Fruit fly (Drosophila melanogaster) whole organism, embryonic: ENCODE measurements around the gene CG7227.

Experiments used
- ATbp ChIP-seq: fragments of 200-800 bp; sonication (Bioruptor generic); optimal IDR thresholded peaks from 2 replicates; lab custom pipeline; 2017; ENCODE audit warnings: missing biosample characterization, mild to moderate bottlenecking, missing genetic modification characterization, missing genetic modification reagents
- Ada2b ChIP-seq: fragments of 200-800 bp; sonication (Bioruptor generic); IDR thresholded peaks from 2 replicates; pipeline ENCODE4 v1.3.6; 2022; ENCODE audit warnings: missing biosample characterization, missing genetic modification characterization
- Awh ChIP-seq: fragments of 200-800 bp; sonication (Bioruptor generic); IDR thresholded peaks from 2 replicates; pipeline ENCODE4, ENCODE4 v1.3.6; 2022; ENCODE audit warnings: missing biosample characterization, missing genetic modification characterization
- BtbVII ChIP-seq: fragments of 200-800 bp; sonication (Bioruptor generic); optimal IDR thresholded peaks from 3 replicates; lab custom pipeline; 2017; ENCODE audit warnings: missing biosample characterization, mild to moderate bottlenecking, missing genetic modification characterization
- CG10654 ChIP-seq: fragments of 200-800 bp; sonication (Bioruptor generic); optimal IDR thresholded peaks from 2 replicates; lab custom pipeline; 2016; ENCODE audit warnings: missing biosample characterization, missing genetic modification characterization
- CG11093 ChIP-seq: fragments of 200-800 bp; sonication (Bioruptor generic); IDR thresholded peaks from 3 replicates; pipeline ENCODE4 v1.3.6; 2022; ENCODE audit warnings: missing biosample characterization, missing genetic modification characterization
- CG12219 ChIP-seq: fragments of 200-800 bp; sonication (Bioruptor generic); optimal IDR thresholded peaks from 3 replicates; lab custom pipeline; 2018; ENCODE audit warnings: missing biosample characterization, mild to moderate bottlenecking, missing genetic modification characterization
- CG12299 ChIP-seq: fragments of 200-800 bp; sonication (Bioruptor generic); optimal IDR thresholded peaks from 2 replicates; lab custom pipeline; 2018; ENCODE audit warnings: missing biosample characterization, mild to moderate bottlenecking, missing genetic modification characterization
- CG13296 ChIP-seq: fragments of 200-800 bp; sonication (Bioruptor generic); optimal IDR thresholded peaks from 3 replicates; lab custom pipeline; 2018; ENCODE audit warnings: missing biosample characterization, mild to moderate bottlenecking, missing genetic modification characterization
- CG14050 ChIP-seq: fragments of 200-800 bp; sonication (Bioruptor generic); IDR thresholded peaks from 3 replicates; pipeline ENCODE4 v1.3.6; 2022; ENCODE audit warnings: missing biosample characterization, missing genetic modification characterization
- CG14441 ChIP-seq: fragments of 200-800 bp; sonication (Bioruptor generic); IDR thresholded peaks from 2 replicates; pipeline ENCODE4 v1.3.6; 2022; ENCODE audit warnings: missing biosample characterization, missing genetic modification characterization
- CG15269 ChIP-seq: fragments of 200-800 bp; sonication (Bioruptor generic); optimal IDR thresholded peaks from 2 replicates; lab custom pipeline; 2018; ENCODE audit warnings: missing biosample characterization, mild to moderate bottlenecking, missing genetic modification characterization, moderate library complexity
- CG15601 ChIP-seq: fragments of 200-800 bp; sonication (Bioruptor generic); optimal IDR thresholded peaks from 3 replicates; lab custom pipeline; 2019; ENCODE audit warnings: missing biosample characterization, mild to moderate bottlenecking, missing genetic modification characterization, moderate library complexity
- CG17829 ChIP-seq: fragments of 200-800 bp; optimal IDR thresholded peaks from 2 replicates; lab custom pipeline; 2019; ENCODE audit warnings: missing biosample characterization, mild to moderate bottlenecking, missing genetic modification characterization, moderate library complexity
- CG18619 ChIP-seq: fragments of 200-800 bp; sonication (Bioruptor generic); optimal IDR thresholded peaks from 3 replicates; lab custom pipeline; 2017; ENCODE audit warnings: missing biosample characterization, mild to moderate bottlenecking, missing genetic modification characterization
- CG2116 ChIP-seq: fragments of 200-800 bp; sonication (Bioruptor generic); optimal IDR thresholded peaks from 3 replicates; lab custom pipeline; 2018; ENCODE audit warnings: missing biosample characterization, mild to moderate bottlenecking, missing genetic modification characterization
- CG30403 ChIP-seq: fragments of 200-800 bp; sonication (Bioruptor generic); optimal IDR thresholded peaks from 3 replicates; lab custom pipeline; 2016; ENCODE audit warnings: missing biosample characterization, missing genetic modification characterization
- CG31224 ChIP-seq: fragments of 200-800 bp; sonication (Bioruptor generic); IDR thresholded peaks from 2 replicates; pipeline ENCODE4 v1.3.6; 2022; ENCODE audit warnings: missing biosample characterization, missing genetic modification characterization
- CG3726 ChIP-seq: fragments of 200-800 bp; sonication (Bioruptor generic); IDR thresholded peaks from 3 replicates; pipeline ENCODE4, ENCODE4 v1.3.6; 2022; ENCODE audit warnings: missing biosample characterization, missing genetic modification characterization
- CG4617 ChIP-seq: fragments of 200-800 bp; sonication (Bioruptor generic); optimal IDR thresholded peaks from 3 replicates; lab custom pipeline; 2016; ENCODE audit warnings: missing biosample characterization, missing genetic modification characterization, borderline replicate concordance
- CG7357 ChIP-seq: fragments of 200-800 bp; sonication (Bioruptor generic); IDR thresholded peaks from 3 replicates; pipeline ENCODE4 v1.3.6; 2022; ENCODE audit warnings: missing biosample characterization, missing genetic modification characterization
- CG9727 ChIP-seq: fragments of 200-800 bp; sonication (Bioruptor generic); optimal IDR thresholded peaks from 3 replicates; lab custom pipeline; 2017; ENCODE audit warnings: missing biosample characterization, mild to moderate bottlenecking, missing genetic modification characterization
- D ChIP-seq, 2 experiments: fragments of 200-800 bp in 1 of 2; fragments of >200 bp in 1 of 2; sonication (Bioruptor generic) in 1 of 2; optimal IDR thresholded peaks; 2 replicates in 1 of 2; 3 replicates in 1 of 2; lab custom pipeline; 2017; ENCODE audit warnings: mild to moderate bottlenecking in 1 of 2, missing biosample characterization in 1 of 2, missing genetic modification characterization in 1 of 2, missing genetic modification reagents in 1 of 2
- E2f1 ChIP-seq: fragments of 200-800 bp; sonication (Bioruptor generic); IDR thresholded peaks from 2 replicates; pipeline ENCODE4 v1.3.6; 2022; ENCODE audit warnings: missing biosample characterization, missing genetic modification characterization
- Elba2 ChIP-seq: fragments of 200-800 bp; sonication (Bioruptor generic); optimal IDR thresholded peaks from 3 replicates; lab custom pipeline; 2016; ENCODE audit warnings: missing biosample characterization, missing genetic modification characterization
- HLH3B ChIP-seq: fragments of 200-800 bp; sonication (Bioruptor generic); IDR thresholded peaks from 2 replicates; pipeline ENCODE4 v1.3.6; 2022; ENCODE audit warnings: missing biosample characterization, missing genetic modification characterization
- NfI ChIP-seq: fragments of 200-800 bp; sonication (Bioruptor generic); optimal IDR thresholded peaks from 3 replicates; lab custom pipeline; 2018; ENCODE audit warnings: missing biosample characterization, mild to moderate bottlenecking, missing genetic modification characterization, moderate library complexity
- Rfx ChIP-seq: fragments of 200-800 bp; sonication (Bioruptor generic); IDR thresholded peaks from 2 replicates; pipeline ENCODE4 v1.3.6; 2022; ENCODE audit warnings: missing biosample characterization, missing genetic modification characterization
- Sry-δ ChIP-seq: fragments of 200-800 bp; sonication (Bioruptor generic); optimal IDR thresholded peaks from 2 replicates; lab custom pipeline; 2016; ENCODE audit warnings: missing biosample characterization, missing genetic modification characterization
- Taf1 ChIP-seq: fragments of 200-800 bp; sonication (Bioruptor generic); IDR thresholded peaks from 2 replicates; pipeline ENCODE4 v1.3.6; 2022; ENCODE audit warnings: missing biosample characterization, missing genetic modification characterization
- ap ChIP-seq: fragments of 200-800 bp; sonication (Bioruptor generic); IDR thresholded peaks from 2 replicates; pipeline ENCODE4 v1.3.6; 2022; ENCODE audit warnings: missing biosample characterization, missing genetic modification characterization
- bcd ChIP-seq: fragments of 200-800 bp; sonication (Bioruptor generic); optimal IDR thresholded peaks from 2 replicates; lab custom pipeline; 2017; ENCODE audit warnings: missing biosample characterization, mild to moderate bottlenecking, missing genetic modification characterization
- cg ChIP-seq: fragments of 200-800 bp; sonication (Bioruptor generic); optimal IDR thresholded peaks from 3 replicates; lab custom pipeline; 2019; ENCODE audit warnings: missing biosample characterization, mild to moderate bottlenecking, missing genetic modification characterization, moderate library complexity
- dysf ChIP-seq: fragments of 200-800 bp; sonication (Bioruptor generic); IDR thresholded peaks from 3 replicates; pipeline ENCODE4 v1.3.6; 2022; ENCODE audit warnings: missing biosample characterization, missing genetic modification characterization
- esg ChIP-seq: fragments of 200-800 bp; sonication (Bioruptor generic); conservative IDR thresholded peaks from 2 replicates; pipeline ENCODE4 v1.3.6; 2022; ENCODE audit warnings: missing biosample characterization, missing genetic modification characterization
- ewg ChIP-seq: fragments of 200-800 bp; sonication (Bioruptor generic); optimal IDR thresholded peaks from 3 replicates; lab custom pipeline; 2017; ENCODE audit warnings: mild to moderate bottlenecking, missing biosample characterization, missing genetic modification reagents, missing genetic modification characterization
- gem ChIP-seq: fragments of 200-800 bp; sonication (Bioruptor generic); optimal IDR thresholded peaks from 2 replicates; lab custom pipeline; 2019; ENCODE audit warnings: missing biosample characterization, mild to moderate bottlenecking, missing genetic modification characterization, moderate library complexity
- grau ChIP-seq: fragments of 200-800 bp; optimal IDR thresholded peaks from 3 replicates; lab custom pipeline; 2019; ENCODE audit warnings: missing biosample characterization, mild to moderate bottlenecking, missing genetic modification characterization, moderate library complexity
- ken ChIP-seq: fragments of 200-800 bp; sonication (Bioruptor generic); IDR thresholded peaks from 3 replicates; pipeline ENCODE4 v1.3.6; 2022; ENCODE audit warnings: missing biosample characterization, missing genetic modification characterization
- lab ChIP-seq: fragments of 200-800 bp; sonication (Bioruptor generic); optimal IDR thresholded peaks from 3 replicates; lab custom pipeline; 2017; ENCODE audit warnings: missing biosample characterization, missing genetic modification characterization, mild to moderate bottlenecking, moderate library complexity, missing genetic modification reagents
- phol ChIP-seq: fragments of 200-800 bp; sonication (Bioruptor generic); optimal IDR thresholded peaks from 3 replicates; lab custom pipeline; 2018; ENCODE audit warnings: missing biosample characterization, mild to moderate bottlenecking, missing genetic modification characterization, moderate library complexity
- prd ChIP-seq, 3 experiments: fragments of >200 bp in 2 of 3; fragments of 200-800 bp in 1 of 3; sonication (Bioruptor generic) in 1 of 3; optimal IDR thresholded peaks in 2 of 3; IDR thresholded peaks in 1 of 3; 2 replicates in 2 of 3; 3 replicates in 1 of 3; pipeline versions ENCODE4 v1.3.6 to Lab custom; 2017 to 2022; ENCODE audit warnings: missing biosample characterization in 1 of 3, missing genetic modification characterization in 1 of 3
- sd ChIP-seq: fragments of 200-800 bp; sonication (Bioruptor generic); optimal IDR thresholded peaks from 3 replicates; lab custom pipeline; 2018; ENCODE audit warnings: missing biosample characterization, mild to moderate bottlenecking, missing genetic modification characterization, moderate library complexity
- so ChIP-seq: fragments of 200-800 bp; sonication (Bioruptor generic); IDR thresholded peaks from 3 replicates; pipeline ENCODE4 v1.3.6; 2022; ENCODE audit warnings: missing biosample characterization, missing genetic modification characterization
- sob ChIP-seq: fragments of 200-800 bp; sonication (Bioruptor generic); IDR thresholded peaks from 2 replicates; pipeline ENCODE4 v1.3.6; 2022; ENCODE audit warnings: missing biosample characterization, missing genetic modification characterization
- sug ChIP-seq: fragments of 200-800 bp; optimal IDR thresholded peaks from 2 replicates; lab custom pipeline; 2019; ENCODE audit warnings: missing biosample characterization, mild to moderate bottlenecking, missing genetic modification characterization, moderate library complexity
- tgo ChIP-seq: fragments of 200-800 bp; sonication (Bioruptor generic); IDR thresholded peaks from 3 replicates; pipeline ENCODE4 v1.3.6; 2022; ENCODE audit warnings: missing biosample characterization, missing genetic modification characterization

The CG7227 gene

dm6 chr2L:7957068-7957868 is 40.7 kb downstream of the CG7227 start (continued):
- peak; percentile 0 for TF ChIP-seq CG2116 (GFP tag; lab: Kevin White, UChicago)
- TF ChIP-seq sug, result peak; percentile 18
- TF ChIP-seq bcd (GFP tag; lab: Kevin White, UChicago), result peak; percentile 30
- no peak; the same call in 1 of the 2 replicates for TF ChIP-seq CG31224
- TF ChIP-seq ap (GFP tag; lab: Robert Waterston, UW), result peak; percentile 70
- no peak for TF ChIP-seq Sry-δ
- TF ChIP-seq D (optimal IDR thresholded peaks at IDR 0.05; lab: Kevin White, UChicago), result no peak
- TF ChIP-seq D (GFP tag; optimal IDR thresholded peaks at IDR 0.05; lab: Kevin White, UChicago), result peak; percentile 34
- TF ChIP-seq Taf1 (GFP tag; lab: Robert Waterston, UW), result no peak
- TF ChIP-seq Rfx (GFP tag; lab: Robert Waterston, UW), result 0 out of 2 replicates have a peak, but pooled peaks have one; percentile 31
- TF ChIP-seq Elba2 (GFP tag; lab: Kevin White, UChicago), result no peak
- no peak for TF ChIP-seq prd (optimal IDR thresholded peaks at IDR 0.05; lab: Kevin White, UChicago)
- TF ChIP-seq prd (GFP tag; IDR thresholded peaks at IDR 0.05; lab: Robert Waterston, UW), result peak; percentile 37; the same call in 2 of the 3 replicates
- peak; percentile 62 for TF ChIP-seq ewg (GFP tag; lab: Kevin White, UChicago)
- TF ChIP-seq sd (tag; lab: Kevin White, UChicago), result peak; percentile 5
- peak; percentile 36; the same call in 1 of the 3 replicates for TF ChIP-seq CG3726 (GFP tag; lab: Robert Waterston, UW)
- peak; percentile 43; the same call in 2 of the 3 replicates for TF ChIP-seq CG14050
- peak; percentile 70 for TF ChIP-seq HLH3B (GFP tag; lab: Robert Waterston, UW)
- TF ChIP-seq ATbp (GFP tag; lab: Kevin White, UChicago), result peak; percentile 7
- peak; percentile 76 for TF ChIP-seq esg (GFP tag; lab: Robert Waterston, UW)
- peak; percentile 9 for TF ChIP-seq CG17829 (tag; lab: Kevin White, UChicago)
- peak; percentile 49; the same call in 1 of the 3 replicates for TF ChIP-seq CG11093 (GFP tag; lab: Robert Waterston, UW)
- peak; percentile 55 for TF ChIP-seq CG30403
- peak; percentile 16 for TF ChIP-seq CG12219 (GFP tag; lab: Kevin White, UChicago)
- TF ChIP-seq CG12299, result peak; percentile 6
- TF ChIP-seq phol (tag; lab: Kevin White, UChicago), result peak; percentile 52
- TF ChIP-seq CG7357, result peak; percentile 54; the same call in 2 of the 3 replicates
- peak; percentile 10 for TF ChIP-seq lab (GFP tag; lab: Kevin White, UChicago)
- TF ChIP-seq CG9727 (GFP tag; lab: Kevin White, UChicago), result peak; percentile 39
- peak; percentile 63 for TF ChIP-seq CG15269 (tag; lab: Kevin White, UChicago)
- peak; percentile 74 for TF ChIP-seq grau
- TF ChIP-seq ken (GFP tag; lab: Robert Waterston, UW), result 0 out of 3 replicates have a peak, but pooled peaks have one; percentile 33
- peak; percentile 37 for TF ChIP-seq cg (GFP tag; lab: Kevin White, UChicago)
- TF ChIP-seq CG13296 (GFP tag; lab: Kevin White, UChicago), result peak; percentile 35
- TF ChIP-seq so (GFP tag; lab: Robert Waterston, UW), result peak; percentile 65; the same call in 2 of the 3 replicates
- TF ChIP-seq CG15601 (tag; lab: Kevin White, UChicago), result peak; percentile 24
- 0 out of 2 replicates have a peak, but pooled peaks have one; percentile 32 for TF ChIP-seq Ada2b
- peak; percentile 70 for TF ChIP-seq gem
- TF ChIP-seq NfI, result peak; percentile 41
- TF ChIP-seq tgo (GFP tag; lab: Robert Waterston, UW), result peak; percentile 64; the same call in 2 of the 3 replicates
- TF ChIP-seq CG4617 (GFP tag; lab: Kevin White, UChicago), result no peak
- TF ChIP-seq BtbVII (GFP tag; lab: Kevin White, UChicago), result peak; percentile 24
- no peak for TF ChIP-seq sob (GFP tag; lab: Robert Waterston, UW)
- peak; percentile 18 for TF ChIP-seq CG10654 (GFP tag; lab: Kevin White, UChicago)
- 0 out of 2 replicates have a peak, but pooled peaks have one; percentile 21 for TF ChIP-seq Awh
- peak; percentile 41; the same call in 1 of the 2 replicates for TF ChIP-seq E2f1
- TF ChIP-seq CG18619 (GFP tag; lab: Kevin White, UChicago), result peak; percentile 70
- TF ChIP-seq dysf (GFP tag; lab: Robert Waterston, UW), result peak; percentile 73
- 0 out of 2 replicates have a peak, but pooled peaks have one; percentile 13 for TF ChIP-seq CG14441 (GFP tag; lab: Robert Waterston, UW)
